Worm (Caenorhabditis elegans) whole organism, L3 larva: Measurements from ENCODE around the gene ssp-35.

Experiments
- R02D3.7 ChIP-seq: fragments of 150-350 bp; optimal IDR thresholded peaks from 2 replicates; lab custom pipeline; 2014; ENCODE audit warnings: missing biosample characterization, missing genetic modification characterization
- aly-2 ChIP-seq: fragments of 150-350 bp; optimal IDR thresholded peaks from 2 replicates; lab custom pipeline; 2014; ENCODE audit warnings: missing biosample characterization, missing genetic modification characterization
- ama-1 ChIP-seq: fragments of 150-350 bp; optimal IDR thresholded peaks from 2 replicates; lab custom pipeline; 2018
- ceh-16 ChIP-seq: sonication (generic microtip); optimal IDR thresholded peaks from 2 replicates; lab custom pipeline; 2017; ENCODE audit warnings: missing biosample characterization, missing genetic modification characterization
- egl-27 ChIP-seq: sonication (generic microtip); optimal IDR thresholded peaks from 4 replicates; lab custom pipeline; 2017; ENCODE audit warnings: missing biosample characterization, missing genetic modification reagents, missing genetic modification characterization
- fkh-10 ChIP-seq: sonication (generic microtip); optimal IDR thresholded peaks from 2 replicates; lab custom pipeline; 2017; ENCODE audit warnings: missing biosample characterization, missing genetic modification reagents, missing genetic modification characterization
- mdl-1 ChIP-seq: fragments of 150-350 bp; optimal IDR thresholded peaks from 2 replicates; lab custom pipeline; 2014; ENCODE audit warnings: missing biosample characterization, missing genetic modification characterization
- nhr-12 ChIP-seq: fragments of 150-350 bp; optimal IDR thresholded peaks from 2 replicates; lab custom pipeline; 2014; ENCODE audit warnings: missing biosample characterization, missing genetic modification characterization
- nhr-67 ChIP-seq: fragments of 150-350 bp; optimal IDR thresholded peaks from 2 replicates; lab custom pipeline; 2014; ENCODE audit warnings: missing biosample characterization, missing genetic modification characterization
- pha-4 ChIP-seq: fragments of 150-350 bp; optimal IDR thresholded peaks from 2 replicates; lab custom pipeline; 2014; ENCODE audit warnings: missing biosample characterization, missing genetic modification reagents, missing genetic modification characterization
- sea-2 ChIP-seq: fragments of 150-350 bp; sonication (generic microtip); optimal IDR thresholded peaks from 4 replicates; lab custom pipeline; 2014; ENCODE audit warnings: missing biosample characterization, missing genetic modification reagents, missing genetic modification characterization
- unc-62 ChIP-seq: fragments of 150-350 bp; sonication (generic microtip); optimal IDR thresholded peaks from 4 replicates; lab custom pipeline; 2014; ENCODE audit warnings: missing biosample characterization, missing genetic modification reagents, missing genetic modification characterization
- zag-1 ChIP-seq: fragments of 150-350 bp; optimal IDR thresholded peaks from 2 replicates; lab custom pipeline; 2014; ENCODE audit warnings: missing biosample characterization, missing genetic modification characterization

DNA sequence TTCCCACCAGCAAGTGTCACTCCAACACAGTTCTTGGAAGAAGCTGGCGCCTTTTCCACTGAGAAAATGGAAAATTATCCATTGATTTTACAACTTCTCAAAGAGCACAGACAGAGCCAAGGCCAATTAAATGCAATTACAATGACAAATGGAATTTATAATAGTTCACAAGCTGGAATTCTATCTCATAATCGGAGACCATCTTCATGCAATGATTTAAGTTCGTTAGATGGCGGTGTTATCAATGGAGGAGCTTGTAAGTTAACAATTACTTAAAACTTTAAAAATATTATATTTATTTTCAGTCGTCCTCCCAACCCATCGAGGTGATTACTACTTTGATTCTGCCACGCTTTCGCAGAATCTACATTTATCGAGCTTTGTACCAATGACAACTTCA, 42.1 kb upstream of the ssp-35 start:
- TF ChIP-seq R02D3.7 (tag; lab: Kevin White, UChicago) = no peak
- TF ChIP-seq fkh-10 = no peak
- no peak for TF ChIP-seq egl-27 (tag; lab: Kevin White, UChicago)
- no peak for TF ChIP-seq pha-4 (tag; lab: Kevin White, UChicago)
- TF ChIP-seq ceh-16 (tag; lab: Kevin White, UChicago) = no peak
- no peak for TF ChIP-seq unc-62 (GFP tag; lab: Kevin White, UChicago)
- TF ChIP-seq zag-1 = no peak
- no peak for TF ChIP-seq ama-1
- no peak for TF ChIP-seq nhr-12 (tag; lab: Kevin White, UChicago)
- TF ChIP-seq mdl-1 (tag; lab: Kevin White, UChicago) = no peak
- no peak for TF ChIP-seq aly-2 (tag; lab: Kevin White, UChicago)
- no peak for TF ChIP-seq sea-2 (GFP tag; lab: Kevin White, UChicago)
- no peak for TF ChIP-seq nhr-67 (tag; lab: Kevin White, UChicago)
